Worm (Caenorhabditis elegans) whole organism, early embryonic: ENCODE results near the gene Y46E12A.2.

ENCODE experiments used
- F13C5.2 ChIP-seq: sonication (generic microtip); optimal IDR thresholded peaks from 2 replicates; lab custom pipeline; 2017; ENCODE audit warnings: mild to moderate bottlenecking, missing genetic modification characterization, inconsistent platforms, missing compliant biosample characterization
- ceh-36 ChIP-seq: sonication (generic microtip); optimal IDR thresholded peaks from 2 replicates; lab custom pipeline; 2016; ENCODE audit warnings: missing genetic modification characterization, inconsistent platforms, missing compliant biosample characterization
- hmbx-1 ChIP-seq: sonication (generic microtip); optimal IDR thresholded peaks from 2 replicates; lab custom pipeline; 2016; ENCODE audit warnings: mild to moderate bottlenecking, missing genetic modification characterization, missing compliant biosample characterization
- hmg-4 ChIP-seq: fragments of 200-800 bp; sonication (Bioruptor generic); optimal IDR thresholded peaks from 2 replicates; lab custom pipeline; 2018; ENCODE audit warnings: mild to moderate bottlenecking, missing genetic modification characterization, missing compliant biosample characterization

ce11 chrIII:1758151-1758550 is 581 bp upstream of the Y46E12A.2 start, which contains the start of gene Y46E12A.5:
- TF ChIP-seq hmg-4 (GFP tag; lab: Kevin White, UChicago) (no peak), F13C5.2 (tag; lab: Kevin White, UChicago) (no peak), hmbx-1 (tag; lab: Kevin White, UChicago) (no peak), ceh-36 (tag; lab: Kevin White, UChicago) (no peak)
